Fruit fly (Drosophila melanogaster) whole organism, embryonic: Measurements from ENCODE around the gene CG6652.

ENCODE experiments used
- CG16863 ChIP-seq: fragments of 200-800 bp; sonication (Bioruptor generic); optimal IDR thresholded peaks from 3 replicates; lab custom pipeline; 2016; ENCODE audit warnings: missing biosample characterization, missing genetic modification characterization
- CG5953 ChIP-seq: fragments of 200-800 bp; sonication (Bioruptor generic); IDR thresholded peaks from 2 replicates; pipeline ENCODE4 v1.3.6; 2022; ENCODE audit warnings: missing biosample characterization, missing genetic modification characterization
- CG6272 ChIP-seq: fragments of 200-800 bp; sonication (Bioruptor generic); IDR thresholded peaks from 2 replicates; pipeline ENCODE4 v1.3.6; 2022; ENCODE audit warnings: missing biosample characterization, missing genetic modification characterization
- CG7987 ChIP-seq: fragments of 200-800 bp; sonication (Bioruptor generic); optimal IDR thresholded peaks from 2 replicates; lab custom pipeline; 2018; ENCODE audit warnings: missing biosample characterization, mild to moderate bottlenecking, missing genetic modification characterization, moderate library complexity
- CG9609 ChIP-seq: fragments of 200-800 bp; sonication (Bioruptor generic); optimal IDR thresholded peaks from 3 replicates; lab custom pipeline; 2016; ENCODE audit warnings: missing biosample characterization, missing genetic modification characterization
- Kr ChIP-seq: fragments of 200-800 bp; sonication (Bioruptor generic); optimal IDR thresholded peaks from 2 replicates; lab custom pipeline; 2017; ENCODE audit warnings: missing biosample characterization, mild to moderate bottlenecking, missing genetic modification characterization
- Max ChIP-seq: fragments of 200-800 bp; sonication (Bioruptor generic); optimal IDR thresholded peaks from 2 replicates; lab custom pipeline; 2016; ENCODE audit warnings: missing biosample characterization, mild to moderate bottlenecking, missing genetic modification characterization
- dysf ChIP-seq: fragments of 200-800 bp; sonication (Bioruptor generic); IDR thresholded peaks from 3 replicates; pipeline ENCODE4 v1.3.6; 2022; ENCODE audit warnings: missing biosample characterization, missing genetic modification characterization
- oc ChIP-seq: fragments of 200-800 bp; sonication (Bioruptor generic); optimal IDR thresholded peaks from 2 replicates; lab custom pipeline; 2018; ENCODE audit warnings: missing biosample characterization, mild to moderate bottlenecking, missing genetic modification characterization, moderate library complexity
- pum ChIP-seq: fragments of 200-800 bp; sonication (Bioruptor generic); optimal IDR thresholded peaks from 2 replicates; lab custom pipeline; 2016; ENCODE audit warnings: missing biosample characterization, missing genetic modification characterization
- pzg ChIP-seq: fragments of 200-800 bp; sonication (Bioruptor generic); optimal IDR thresholded peaks from 3 replicates; lab custom pipeline; 2018; ENCODE audit warnings: missing biosample characterization, mild to moderate bottlenecking, missing genetic modification characterization, moderate library complexity
- vnd ChIP-seq: fragments of 200-800 bp; sonication (Bioruptor generic); IDR thresholded peaks from 3 replicates; pipeline ENCODE4 v1.3.6; 2022; ENCODE audit warnings: missing biosample characterization, missing genetic modification characterization; ENCODE audit not compliant: partially characterized antibody

dm6 chr3L:17035492-17035891 lies 12.8 kb upstream of the CG6652 start, which contains the start of gene beg:
- TF ChIP-seq CG5953 (GFP tag; lab: Robert Waterston, UW) (no peak), CG7987 (GFP tag; lab: Kevin White, UChicago) (no peak), Kr (GFP tag; lab: Kevin White, UChicago) (no peak), CG9609 (GFP tag; lab: Kevin White, UChicago) (no peak), CG6272 (no peak), vnd (GFP tag; lab: Robert Waterston, UW) (peak; percentile 49; the same call in 2 of the 3 replicates), dysf (GFP tag; lab: Robert Waterston, UW) (no peak), Max (GFP tag; lab: Kevin White, UChicago) (no peak), CG16863 (no peak), oc (no peak), pum (GFP tag; lab: Kevin White, UChicago) (no peak), pzg (peak; percentile 42)
